Fruit fly (Drosophila melanogaster) whole organism, prepupa: Measurements from ENCODE around the gene bip1.
A peak's percentile ranks its signal among the peaks of the same experiment; 100 is the strongest.

Experiments used
- Blimp-1 ChIP-seq: fragments of 200-800 bp; sonication (Bioruptor generic); optimal IDR thresholded peaks from 3 replicates; lab custom pipeline; 2017; ENCODE audit warnings: missing biosample characterization, missing genetic modification characterization, mild to moderate bottlenecking, moderate library complexity, missing genetic modification reagents
- CG11762 ChIP-seq: fragments of 200-800 bp; sonication (Bioruptor generic); optimal IDR thresholded peaks from 3 replicates; lab custom pipeline; 2016; ENCODE audit warnings: missing biosample characterization, missing genetic modification characterization; ENCODE audit not compliant: insufficient read depth
- CG15336 ChIP-seq: fragments of 200-800 bp; sonication (Bioruptor generic); IDR thresholded peaks from 2 replicates; pipeline ENCODE4 v1.3.6; 2022; ENCODE audit warnings: missing biosample characterization, missing genetic modification characterization
- CG1621 ChIP-seq: fragments of 200-800 bp; sonication (Bioruptor generic); optimal IDR thresholded peaks from 3 replicates; lab custom pipeline; 2018; ENCODE audit warnings: missing biosample characterization, mild to moderate bottlenecking, missing genetic modification characterization
- CG32006 ChIP-seq: fragments of 200-800 bp; sonication (Bioruptor generic); optimal IDR thresholded peaks from 3 replicates; lab custom pipeline; 2017; ENCODE audit warnings: missing biosample characterization, mild to moderate bottlenecking, missing genetic modification characterization
- CG3919 ChIP-seq: fragments of 200-800 bp; sonication (Bioruptor generic); optimal IDR thresholded peaks from 3 replicates; lab custom pipeline; 2016; ENCODE audit warnings: missing biosample characterization, missing genetic modification characterization
- CG4318 ChIP-seq: fragments of 200-800 bp; sonication (Bioruptor generic); optimal IDR thresholded peaks from 3 replicates; lab custom pipeline; 2017; ENCODE audit warnings: missing biosample characterization, mild to moderate bottlenecking, missing genetic modification characterization
- CG6163 ChIP-seq: fragments of 200-800 bp; sonication (Bioruptor generic); IDR thresholded peaks from 3 replicates; pipeline ENCODE4 v1.3.6; 2022; ENCODE audit warnings: missing biosample characterization, missing genetic modification characterization
- CG6792 ChIP-seq: fragments of 200-800 bp; sonication (Bioruptor generic); optimal IDR thresholded peaks from 3 replicates; lab custom pipeline; 2016; ENCODE audit warnings: missing biosample characterization, missing genetic modification characterization
- CG6808 ChIP-seq: fragments of 200-800 bp; sonication (Bioruptor generic); optimal IDR thresholded peaks from 3 replicates; lab custom pipeline; 2017; ENCODE audit warnings: missing biosample characterization, missing genetic modification characterization, mild to moderate bottlenecking, moderate library complexity, missing genetic modification reagents
- CG6854 ChIP-seq: fragments of 200-800 bp; sonication (Bioruptor generic); optimal IDR thresholded peaks from 2 replicates; lab custom pipeline; 2017; ENCODE audit warnings: missing biosample characterization, mild to moderate bottlenecking, missing genetic modification characterization
- CG7368 ChIP-seq: fragments of 200-800 bp; sonication (Bioruptor generic); optimal IDR thresholded peaks from 3 replicates; lab custom pipeline; 2016; ENCODE audit warnings: missing biosample characterization, missing genetic modification characterization
- CG8319 ChIP-seq: fragments of 200-800 bp; sonication (Bioruptor generic); optimal IDR thresholded peaks from 3 replicates; lab custom pipeline; 2016; ENCODE audit warnings: missing biosample characterization, missing genetic modification characterization
- CG8632 ChIP-seq: fragments of 200-800 bp; sonication (Bioruptor generic); optimal IDR thresholded peaks from 3 replicates; lab custom pipeline; 2016; ENCODE audit warnings: missing biosample characterization, missing genetic modification characterization
- Eip78C ChIP-seq: fragments of 200-800 bp; sonication (Bioruptor generic); peaks from one replicate; lab custom pipeline; 2016; ENCODE audit warnings: missing biosample characterization, missing genetic modification characterization
- Eip93F ChIP-seq: fragments of 200-800 bp; sonication (Bioruptor generic); optimal IDR thresholded peaks from 2 replicates; lab custom pipeline; 2016; ENCODE audit warnings: missing biosample characterization, mild to moderate bottlenecking, missing genetic modification characterization
- Gug ChIP-seq: fragments of 200-800 bp; sonication (Bioruptor generic); IDR thresholded peaks from 2 replicates; pipeline ENCODE4 v1.3.6; 2022; ENCODE audit warnings: missing biosample characterization, missing genetic modification characterization
- Hr38 ChIP-seq: sonication (Bioruptor generic); optimal IDR thresholded peaks from 2 replicates; lab custom pipeline; 2016; ENCODE audit warnings: missing biosample characterization, missing genetic modification characterization
- Hr4 ChIP-seq: fragments of 200-800 bp; sonication (Bioruptor generic); optimal IDR thresholded peaks from 3 replicates; lab custom pipeline; 2016; ENCODE audit warnings: missing biosample characterization, missing genetic modification characterization
- Lpt ChIP-seq: fragments of 200-800 bp; sonication (Bioruptor generic); optimal IDR thresholded peaks from 3 replicates; lab custom pipeline; 2016; ENCODE audit warnings: missing biosample characterization, missing genetic modification characterization
- OdsH ChIP-seq: fragments of 200-800 bp; sonication (Bioruptor generic); optimal IDR thresholded peaks from 3 replicates; lab custom pipeline; 2016; ENCODE audit warnings: missing biosample characterization, missing genetic modification characterization
- Smox ChIP-seq: fragments of 200-800 bp; sonication (Bioruptor generic); optimal IDR thresholded peaks from 3 replicates; lab custom pipeline; 2016; ENCODE audit warnings: missing biosample characterization, missing genetic modification characterization
- Sox102F ChIP-seq: fragments of 200-800 bp; sonication (Bioruptor generic); optimal IDR thresholded peaks from 2 replicates; lab custom pipeline; 2016; ENCODE audit warnings: missing biosample characterization, mild to moderate bottlenecking, missing genetic modification characterization
- Sox14 ChIP-seq: fragments of 200-800 bp; sonication (Bioruptor generic); optimal IDR thresholded peaks from 3 replicates; lab custom pipeline; 2016; ENCODE audit warnings: missing biosample characterization, missing genetic modification characterization
- Sox15 ChIP-seq: fragments of 200-800 bp; sonication (Bioruptor generic); optimal IDR thresholded peaks from 3 replicates; lab custom pipeline; 2016; ENCODE audit warnings: missing biosample characterization, missing genetic modification characterization
- achi ChIP-seq: fragments of 200-800 bp; sonication (Bioruptor generic); optimal IDR thresholded peaks from 3 replicates; lab custom pipeline; 2016; ENCODE audit warnings: missing biosample characterization, missing genetic modification characterization
- acj6 ChIP-seq: fragments of 200-800 bp; sonication (Bioruptor generic); optimal IDR thresholded peaks from 3 replicates; lab custom pipeline; 2016; ENCODE audit warnings: missing biosample characterization, missing genetic modification characterization
- cyc ChIP-seq: fragments of 200-800 bp; sonication (Bioruptor generic); optimal IDR thresholded peaks from 3 replicates; lab custom pipeline; 2016; ENCODE audit warnings: missing biosample characterization, missing genetic modification characterization
- dac ChIP-seq: fragments of 200-800 bp; sonication (Bioruptor generic); optimal IDR thresholded peaks from 2 replicates; lab custom pipeline; 2017; ENCODE audit warnings: missing biosample characterization, mild to moderate bottlenecking, missing genetic modification characterization
- dsx ChIP-seq: fragments of 200-800 bp; optimal IDR thresholded peaks from 3 replicates; lab custom pipeline; 2019; ENCODE audit warnings: missing biosample characterization, mild to moderate bottlenecking, missing genetic modification characterization, moderate library complexity; ENCODE audit not compliant: poor library complexity, severe bottlenecking
- eg ChIP-seq: fragments of 200-800 bp; sonication (Bioruptor generic); IDR thresholded peaks from 3 replicates; pipeline ENCODE4 v1.3.6; 2022; ENCODE audit warnings: missing biosample characterization, missing genetic modification characterization
- esn ChIP-seq: fragments of 200-800 bp; sonication (Bioruptor generic); optimal IDR thresholded peaks from 2 replicates; lab custom pipeline; 2016; ENCODE audit warnings: missing biosample characterization, mild to moderate bottlenecking, missing genetic modification characterization, moderate library complexity
- fd59A ChIP-seq: fragments of 200-800 bp; sonication (Bioruptor generic); optimal IDR thresholded peaks from 2 replicates; lab custom pipeline; 2017; ENCODE audit warnings: missing biosample characterization, mild to moderate bottlenecking, missing genetic modification characterization, missing genetic modification reagents
- fd85E ChIP-seq: fragments of 200-800 bp; sonication (Bioruptor generic); optimal IDR thresholded peaks from 3 replicates; lab custom pipeline; 2016; ENCODE audit warnings: missing biosample characterization, missing genetic modification characterization
- fkh ChIP-seq: fragments of 200-800 bp; sonication (Bioruptor generic); optimal IDR thresholded peaks from 3 replicates; lab custom pipeline; 2017; ENCODE audit warnings: missing biosample characterization, mild to moderate bottlenecking, missing genetic modification characterization, moderate library complexity
- lz ChIP-seq: fragments of 200-800 bp; sonication (Bioruptor generic); optimal IDR thresholded peaks from 3 replicates; lab custom pipeline; 2016; ENCODE audit warnings: missing biosample characterization, missing genetic modification characterization
- net ChIP-seq: fragments of 200-800 bp; sonication (Bioruptor generic); optimal IDR thresholded peaks from 3 replicates; lab custom pipeline; 2016; ENCODE audit warnings: missing biosample characterization, missing genetic modification characterization
- pdm3 ChIP-seq: fragments of 200-800 bp; sonication (Bioruptor generic); optimal IDR thresholded peaks from 3 replicates; lab custom pipeline; 2016; ENCODE audit warnings: missing biosample characterization, missing genetic modification characterization
- salr ChIP-seq, 2 experiments: fragments of 200-800 bp; sonication (Bioruptor generic); optimal IDR thresholded peaks; 3 replicates each; lab custom pipeline; 2016 to 2018; ENCODE audit warnings: missing biosample characterization in 2 of 2, missing genetic modification characterization in 2 of 2, mild to moderate bottlenecking in 1 of 2
- ss ChIP-seq, 2 experiments: fragments of 200-800 bp; sonication (Bioruptor generic); optimal IDR thresholded peaks; 2 replicates in 1 of 2; 3 replicates in 1 of 2; lab custom pipeline; 2017 to 2018; ENCODE audit warnings: mild to moderate bottlenecking in 2 of 2, missing biosample characterization in 2 of 2, missing genetic modification characterization in 2 of 2, moderate library complexity in 1 of 2
- svp ChIP-seq: fragments of 200-800 bp; sonication (Bioruptor generic); peaks from one replicate; lab custom pipeline; 2016; ENCODE audit warnings: missing biosample characterization, missing genetic modification characterization
- topi ChIP-seq: fragments of 200-800 bp; sonication (Bioruptor generic); optimal IDR thresholded peaks from 3 replicates; lab custom pipeline; 2016; ENCODE audit warnings: missing biosample characterization, missing genetic modification characterization
- vri ChIP-seq: fragments of 200-800 bp; sonication (Bioruptor generic); optimal IDR thresholded peaks from 3 replicates; lab custom pipeline; 2016; ENCODE audit warnings: missing biosample characterization, mild to moderate bottlenecking, missing genetic modification characterization

Gene bip1

DNA sequence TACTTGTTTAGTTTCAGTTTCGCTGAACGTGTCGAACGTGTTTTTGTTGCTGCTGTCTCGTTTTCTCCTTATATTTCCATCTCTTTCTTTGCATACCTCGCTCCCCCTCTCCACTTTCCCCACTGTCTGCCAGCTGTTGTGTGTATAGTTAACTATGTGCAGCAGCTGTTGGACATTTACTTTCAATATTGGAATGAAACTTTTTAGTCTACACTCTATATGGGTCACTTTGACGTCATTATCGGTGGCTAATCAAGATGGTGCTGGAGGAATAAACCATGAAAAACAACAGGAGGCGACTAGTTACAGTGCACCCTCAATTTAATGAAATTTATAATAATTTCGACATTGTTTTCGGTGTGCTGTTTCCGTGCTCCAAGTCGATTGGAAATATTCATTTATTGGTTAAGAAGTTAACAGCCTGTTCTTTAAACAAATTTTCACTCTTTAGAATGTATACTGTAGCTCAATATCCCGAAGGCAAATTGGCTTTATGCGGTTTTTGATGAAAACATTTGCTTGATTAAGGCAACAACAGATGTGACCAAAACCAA, 29.2 kb downstream of the bip1 start:
- peak; percentile 55; the same call in 2 of the 3 replicates for TF ChIP-seq eg (GFP tag; lab: Robert Waterston, UW)
- no peak for TF ChIP-seq achi (GFP tag; lab: Kevin White, UChicago)
- TF ChIP-seq svp (GFP tag; lab: Kevin White, UChicago) = peak; percentile 42
- no peak for TF ChIP-seq CG6808
- TF ChIP-seq Sox15 = no peak
- 0 out of 2 replicates have a peak, but pooled peaks have one; percentile 37 for TF ChIP-seq CG15336 (GFP tag; lab: Robert Waterston, UW)
- 0 out of 3 replicates have a peak, but pooled peaks have one; percentile 37 for TF ChIP-seq CG6163
- peak; percentile 9 for TF ChIP-seq net
- TF ChIP-seq CG3919 (GFP tag; lab: Kevin White, UChicago) = peak; percentile 17
- TF ChIP-seq CG8632 (GFP tag; lab: Kevin White, UChicago) = no peak
- no peak for TF ChIP-seq esn (GFP tag; lab: Kevin White, UChicago)
- TF ChIP-seq CG32006 (GFP tag; lab: Kevin White, UChicago) = peak; percentile 13
- TF ChIP-seq Blimp-1 (GFP tag; lab: Kevin White, UChicago) = no peak
- peak; percentile 86 for TF ChIP-seq Eip78C
- TF ChIP-seq pdm3 (GFP tag; lab: Kevin White, UChicago) = peak; percentile 20
- peak; percentile 28 for TF ChIP-seq Hr4 (GFP tag; lab: Kevin White, UChicago)
- TF ChIP-seq Sox14 (GFP tag; lab: Kevin White, UChicago) = no peak
- peak; percentile 8 for TF ChIP-seq topi (GFP tag; lab: Kevin White, UChicago)
- no peak for TF ChIP-seq dsx (GFP tag; lab: Kevin White, UChicago)
- peak; percentile 18 for TF ChIP-seq CG7368
- TF ChIP-seq Gug = no peak
- peak; percentile 12 for TF ChIP-seq OdsH (GFP tag; lab: Kevin White, UChicago)
- TF ChIP-seq CG8319 (GFP tag; lab: Kevin White, UChicago) = peak; percentile 29
- TF ChIP-seq cyc (GFP tag; lab: Kevin White, UChicago) = peak; percentile 20
- TF ChIP-seq salr (GFP tag; optimal IDR thresholded peaks at IDR 0.05; lab: Kevin White, UChicago) = no peak
- no peak for TF ChIP-seq CG6792 (GFP tag; lab: Kevin White, UChicago)

DNA sequence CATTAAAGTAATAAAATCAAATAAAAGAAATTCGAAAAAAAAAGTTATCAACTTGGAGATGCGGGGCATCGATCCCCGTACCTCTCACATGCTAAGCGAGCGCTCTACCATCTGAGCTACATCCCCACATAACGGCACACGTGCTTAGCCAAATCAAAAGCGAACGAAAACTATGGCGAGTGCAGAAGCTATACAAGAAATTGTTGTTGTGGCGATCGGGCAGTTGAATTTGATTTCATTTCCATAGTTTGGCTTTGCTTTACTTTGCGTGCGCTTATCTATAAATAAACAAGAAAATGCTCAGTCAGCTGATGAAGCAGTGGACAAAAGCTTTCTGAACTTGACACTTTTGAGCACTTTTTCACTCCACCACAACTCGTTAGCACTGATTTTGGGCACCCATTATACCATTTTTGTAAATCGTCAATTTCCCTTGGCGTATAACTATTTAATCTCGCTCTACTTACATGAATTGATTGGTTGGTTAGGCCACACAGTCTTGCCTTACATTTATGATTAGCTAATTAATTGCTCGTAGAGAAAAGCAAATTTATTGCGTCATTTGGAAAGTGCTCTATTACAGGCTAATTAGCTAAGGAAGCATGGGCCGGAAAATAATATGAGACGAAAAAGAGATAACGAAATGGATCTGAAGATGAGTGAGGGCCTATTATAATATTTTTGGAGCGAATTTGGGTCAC, 29.9 kb downstream of the bip1 start:
- TF ChIP-seq fkh (GFP tag; lab: Kevin White, UChicago) = peak; percentile 67
- no peak for TF ChIP-seq Sox14 (GFP tag; lab: Kevin White, UChicago)
- TF ChIP-seq, all 60 proteins: peak for 1

DNA sequence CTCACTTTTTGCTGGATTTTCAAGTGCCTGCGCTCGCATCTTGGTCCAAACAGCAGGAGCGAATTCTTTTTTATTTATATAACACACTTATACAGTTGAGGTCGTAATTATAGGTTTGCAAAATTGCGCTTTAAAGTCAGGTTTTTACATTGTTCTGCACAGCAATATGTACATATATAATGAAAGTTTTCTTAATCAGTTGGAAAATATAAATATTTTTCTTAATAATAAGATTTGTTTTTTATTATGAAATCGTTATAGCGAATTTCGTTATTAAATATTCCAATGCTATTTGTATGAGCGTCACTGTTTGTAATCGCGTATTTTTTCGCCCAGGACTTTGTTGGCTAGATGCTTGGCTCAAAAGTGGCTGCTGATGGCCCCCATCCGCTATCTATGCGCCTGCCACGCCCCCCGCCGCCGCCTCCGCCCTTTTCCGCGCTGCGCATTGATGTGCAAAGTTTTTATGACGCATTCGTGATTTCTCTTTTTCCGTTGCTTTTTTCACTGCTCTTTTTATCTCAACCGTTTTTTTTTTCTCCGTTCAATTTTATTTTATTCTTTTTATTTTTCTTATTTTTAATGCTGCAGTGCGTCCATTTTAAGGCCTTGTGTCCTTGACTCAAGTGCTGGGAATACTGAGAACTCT, 30.7 kb downstream of the bip1 start:
- TF ChIP-seq Eip93F (GFP tag; lab: Kevin White, UChicago) (no peak), Sox102F (GFP tag; lab: Kevin White, UChicago) (peak; percentile 75), Sox14 (GFP tag; lab: Kevin White, UChicago) (peak; percentile 58), CG32006 (GFP tag; lab: Kevin White, UChicago) (peak; percentile 65), fd85E (peak; percentile 38), CG7368 (peak; percentile 19), fd59A (GFP tag; lab: Kevin White, UChicago) (peak; percentile 70), vri (peak; percentile 42), CG4318 (GFP tag; lab: Kevin White, UChicago) (peak; percentile 5), OdsH (GFP tag; lab: Kevin White, UChicago) (peak; percentile 81), Lpt (peak; percentile 59), ss (GFP tag; optimal IDR thresholded peaks at IDR 0.05; lab: Kevin White, UChicago) (peak; percentile 50 to 78), salr (GFP tag; optimal IDR thresholded peaks at IDR 0.05; lab: Kevin White, UChicago) (peak; percentile 41 to 67), acj6 (GFP tag; lab: Kevin White, UChicago) (peak; percentile 78), Smox (GFP tag; lab: Kevin White, UChicago) (peak; percentile 70), Hr38 (GFP tag; lab: Kevin White, UChicago) (no peak), CG6808 (peak; percentile 68), CG11762 (GFP tag; lab: Kevin White, UChicago) (peak; percentile 40), topi (GFP tag; lab: Kevin White, UChicago) (peak; percentile 49), CG6854 (no peak), eg (GFP tag; lab: Robert Waterston, UW) (peak; percentile 42), esn (GFP tag; lab: Kevin White, UChicago) (peak; percentile 76), CG3919 (GFP tag; lab: Kevin White, UChicago) (peak; percentile 71), lz (GFP tag; lab: Kevin White, UChicago) (peak; percentile 49), dac (GFP tag; lab: Kevin White, UChicago) (no peak), cyc (GFP tag; lab: Kevin White, UChicago) (peak; percentile 17), CG1621 (tag; lab: Kevin White, UChicago) (peak; percentile 44)
